Worm (Caenorhabditis elegans): ENCODE measurements around the gene C29F9.8.

ce11 chrIII:49064-49463 lies 47.9 kb downstream of the C29F9.8 start:
- TF ChIP-seq fos-1 (tag; optimal IDR thresholded peaks at IDR 0.05) (no peak), mdl-1 (tag; optimal IDR thresholded peaks at IDR 0.05) (no peak), ceh-16 (tag; optimal IDR thresholded peaks at IDR 0.05) (no peak), crh-2 (tag; optimal IDR thresholded peaks at IDR 0.05) (no peak), snpc-4 (tag; optimal IDR thresholded peaks at IDR 0.05) (no peak), nhr-129 (tag; optimal IDR thresholded peaks at IDR 0.05) (no peak), lin-39 (tag; optimal IDR thresholded peaks at IDR 0.05) (no peak), R02D3.7 (tag; optimal IDR thresholded peaks at IDR 0.05) (no peak), unc-62 (GFP tag; optimal IDR thresholded peaks at IDR 0.05) (no peak), ztf-11 (tag; optimal IDR thresholded peaks at IDR 0.05) (no peak), aly-2 (tag; optimal IDR thresholded peaks at IDR 0.05) (no peak)

Measured in whole organism, L2 larva.